Fruit fly (Drosophila melanogaster) whole organism, adult: ENCODE data around the gene CG14340.

Experiments
- CG11617 ChIP-seq: fragments of 200-800 bp; sonication (Bioruptor generic); optimal IDR thresholded peaks from 2 replicates; lab custom pipeline; 2017; ENCODE audit warnings: mild to moderate bottlenecking, missing biosample characterization, missing genetic modification reagents, missing genetic modification characterization
- CG12768 ChIP-seq: fragments of 200-800 bp; sonication (Bioruptor generic); optimal IDR thresholded peaks from 2 replicates; lab custom pipeline; 2017; ENCODE audit warnings: missing biosample characterization, missing genetic modification characterization, mild to moderate bottlenecking, moderate library complexity, missing genetic modification reagents
- CG14711 ChIP-seq: fragments of 200-800 bp; sonication (Bioruptor generic); optimal IDR thresholded peaks from 2 replicates; lab custom pipeline; 2018; ENCODE audit warnings: missing biosample characterization, mild to moderate bottlenecking, missing genetic modification characterization, moderate library complexity
- CG1620 ChIP-seq: fragments of 200-800 bp; sonication (Bioruptor generic); optimal IDR thresholded peaks from 2 replicates; lab custom pipeline; 2016; ENCODE audit warnings: missing biosample characterization, missing genetic modification characterization
- CG33017 ChIP-seq: fragments of 200-800 bp; sonication (Bioruptor generic); optimal IDR thresholded peaks from 2 replicates; lab custom pipeline; 2018; ENCODE audit warnings: missing biosample characterization, mild to moderate bottlenecking, missing genetic modification characterization, moderate library complexity
- CG5204 ChIP-seq: fragments of 200-800 bp; sonication (Bioruptor generic); optimal IDR thresholded peaks from 2 replicates; lab custom pipeline; 2016; ENCODE audit warnings: missing biosample characterization, missing genetic modification characterization
- CG7045 ChIP-seq: fragments of 200-800 bp; sonication (Bioruptor generic); optimal IDR thresholded peaks from 2 replicates; lab custom pipeline; 2017; ENCODE audit warnings: missing biosample characterization, mild to moderate bottlenecking, missing genetic modification characterization
- CG7101 ChIP-seq: fragments of 200-800 bp; sonication (Bioruptor generic); optimal IDR thresholded peaks from 2 replicates; lab custom pipeline; 2018; ENCODE audit warnings: missing biosample characterization, mild to moderate bottlenecking, missing genetic modification characterization, moderate library complexity
- Clk ChIP-seq: fragments of 200-800 bp; sonication (Bioruptor generic); optimal IDR thresholded peaks from 2 replicates; lab custom pipeline; 2017; ENCODE audit warnings: missing biosample characterization, missing genetic modification characterization
- Crg-1 ChIP-seq: fragments of 200-800 bp; sonication (Bioruptor generic); optimal IDR thresholded peaks from 2 replicates; lab custom pipeline; 2016; ENCODE audit warnings: missing biosample characterization, missing genetic modification characterization
- Hr96 ChIP-seq: fragments of 200-800 bp; sonication (Bioruptor generic); optimal IDR thresholded peaks from 2 replicates; lab custom pipeline; 2016; ENCODE audit warnings: missing biosample characterization, missing genetic modification characterization
- Mnt ChIP-seq: fragments of 200-800 bp; sonication (Bioruptor generic); optimal IDR thresholded peaks from 2 replicates; lab custom pipeline; 2016; ENCODE audit warnings: missing biosample characterization, mild to moderate bottlenecking, missing genetic modification characterization
- bab1 ChIP-seq: fragments of 200-800 bp; sonication (Bioruptor generic); optimal IDR thresholded peaks from 3 replicates; lab custom pipeline; 2019; ENCODE audit warnings: missing biosample characterization, mild to moderate bottlenecking, missing genetic modification characterization, moderate library complexity
- cic ChIP-seq: fragments of 200-800 bp; sonication (Bioruptor generic); optimal IDR thresholded peaks from 2 replicates; lab custom pipeline; 2017; ENCODE audit warnings: missing biosample characterization, mild to moderate bottlenecking, missing genetic modification characterization, moderate library complexity
- cnc ChIP-seq, 2 experiments: fragments of >200 bp; optimal IDR thresholded peaks; 2 replicates each; lab custom pipeline; 2017
- kay ChIP-seq: fragments of 200-800 bp; sonication (Bioruptor generic); peaks from one replicate; lab custom pipeline; 2016; ENCODE audit warnings: missing biosample characterization, missing genetic modification characterization, borderline replicate concordance
- ovo ChIP-seq: fragments of 200-800 bp; sonication (Bioruptor generic); optimal IDR thresholded peaks from 2 replicates; lab custom pipeline; 2016; ENCODE audit warnings: missing biosample characterization, missing genetic modification characterization
- pad ChIP-seq: fragments of 200-800 bp; sonication (Bioruptor generic); optimal IDR thresholded peaks from 3 replicates; lab custom pipeline; 2017; ENCODE audit warnings: missing biosample characterization, missing genetic modification characterization, mild to moderate bottlenecking, moderate library complexity, missing genetic modification reagents
- tj ChIP-seq: fragments of 200-800 bp; sonication (Bioruptor generic); optimal IDR thresholded peaks from 3 replicates; lab custom pipeline; 2017; ENCODE audit warnings: missing biosample characterization, mild to moderate bottlenecking, missing genetic modification characterization, moderate library complexity
- toe ChIP-seq: fragments of 200-800 bp; sonication (Bioruptor generic); optimal IDR thresholded peaks from 2 replicates; lab custom pipeline; 2016; ENCODE audit warnings: missing biosample characterization, missing genetic modification characterization

Gene CG14340

DNA sequence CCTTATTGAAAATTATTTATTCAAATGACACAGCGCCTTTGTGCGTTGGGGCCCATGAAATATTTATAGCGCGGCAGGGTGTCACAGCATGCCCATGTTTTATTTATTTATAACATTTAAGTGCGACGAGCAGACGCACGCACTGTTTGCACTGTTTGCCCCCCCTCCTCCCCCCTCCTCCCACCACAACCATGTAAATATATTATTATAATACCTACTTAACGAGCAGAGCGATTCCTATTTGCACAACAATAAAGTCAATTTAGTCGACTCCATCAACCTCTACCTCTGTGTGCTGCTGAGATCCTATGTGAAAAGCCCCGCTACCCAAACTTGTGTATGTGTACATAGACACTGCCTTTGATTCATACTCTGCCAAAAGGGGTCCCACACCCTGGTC, 18.0 kb upstream of the CG14340 start:
- TF ChIP-seq CG7101 (tag; lab: Kevin White, UChicago), result no peak
- no peak for TF ChIP-seq CG1620 (GFP tag; lab: Kevin White, UChicago)
- TF ChIP-seq CG5204 (GFP tag; lab: Kevin White, UChicago), result no peak
- no peak for TF ChIP-seq CG7045 (GFP tag; lab: Kevin White, UChicago)
- no peak for TF ChIP-seq bab1 (GFP tag; lab: Kevin White, UChicago)
- TF ChIP-seq cic (GFP tag; lab: Kevin White, UChicago), result no peak

DNA sequence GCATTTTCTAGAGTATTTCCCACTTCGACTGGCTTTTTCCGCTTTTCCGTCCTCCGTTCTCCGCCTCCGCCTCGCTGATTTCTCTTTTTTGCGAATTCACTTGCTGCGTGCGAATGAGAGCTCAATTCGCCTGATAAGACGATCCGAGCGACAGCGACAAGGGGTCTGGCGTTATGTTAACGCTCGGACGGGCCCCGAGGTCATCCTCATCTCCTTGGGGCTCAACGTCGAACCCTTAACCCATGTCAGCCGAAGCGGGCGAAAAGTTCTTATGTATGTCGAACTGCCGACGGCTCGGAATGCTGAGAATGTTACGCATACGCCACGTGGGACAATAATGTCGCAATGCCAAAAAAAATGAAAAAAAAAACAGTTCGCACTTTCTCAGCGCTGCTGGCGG, 17.3 kb upstream of the CG14340 start:
- TF ChIP-seq ovo, result no peak
- TF ChIP-seq kay (GFP tag; lab: Kevin White, UChicago), result no peak
- no peak for TF ChIP-seq Clk (GFP tag; lab: Kevin White, UChicago)
- TF ChIP-seq CG14711, result no peak
- no peak for TF ChIP-seq CG7045 (GFP tag; lab: Kevin White, UChicago)
- no peak for TF ChIP-seq toe (GFP tag; lab: Kevin White, UChicago)
- no peak for TF ChIP-seq CG11617 (GFP tag; lab: Kevin White, UChicago)
- no peak for TF ChIP-seq Mnt (GFP tag; lab: Kevin White, UChicago)
- no peak for TF ChIP-seq CG12768 (GFP tag; lab: Kevin White, UChicago)
- no peak for TF ChIP-seq CG7101 (tag; lab: Kevin White, UChicago)
- no peak for TF ChIP-seq cnc (optimal IDR thresholded peaks at IDR 0.05; lab: Kevin White, UChicago)
- no peak for TF ChIP-seq bab1 (GFP tag; lab: Kevin White, UChicago)
- no peak for TF ChIP-seq CG1620 (GFP tag; lab: Kevin White, UChicago)
- no peak for TF ChIP-seq cic (GFP tag; lab: Kevin White, UChicago)
- TF ChIP-seq Crg-1, result no peak
- TF ChIP-seq CG33017 (tag; lab: Kevin White, UChicago), result no peak

DNA sequence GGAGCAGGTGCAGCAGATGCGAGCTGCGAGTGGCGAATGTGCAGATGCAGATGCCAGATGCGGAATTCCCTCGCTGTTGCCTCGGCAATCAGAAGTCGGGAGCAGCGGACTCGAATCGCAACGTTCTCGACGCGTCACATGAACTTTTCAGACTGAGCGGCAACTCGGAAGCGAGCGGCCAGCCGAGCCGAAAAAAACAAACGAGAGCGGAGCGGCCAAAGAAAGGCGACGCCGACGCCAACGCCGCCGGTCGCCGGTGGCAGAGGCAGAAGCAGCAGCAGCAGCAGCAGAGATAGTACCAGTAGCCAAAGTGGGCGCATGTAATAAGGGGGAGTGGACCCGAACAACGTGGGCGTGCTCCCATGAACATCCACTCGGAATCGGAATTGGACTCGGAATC, 10.4 kb upstream of the CG14340 start, which contains the start of gene CG4629:
Gene CG4629 (minus strand): TSS at position 156 of the 400 bp plus-strand sequence.
- TF ChIP-seq CG1620 (GFP tag; lab: Kevin White, UChicago) (no peak), cic (GFP tag; lab: Kevin White, UChicago) (peak; percentile 33), CG33017 (tag; lab: Kevin White, UChicago) (peak; percentile 29), toe (GFP tag; lab: Kevin White, UChicago) (no peak), ovo (no peak), pad (GFP tag; lab: Kevin White, UChicago) (peak; percentile 70), CG12768 (GFP tag; lab: Kevin White, UChicago) (peak; percentile 44), bab1 (GFP tag; lab: Kevin White, UChicago) (no peak), tj (GFP tag; lab: Kevin White, UChicago) (peak; percentile 6), kay (GFP tag; lab: Kevin White, UChicago) (no peak), Hr96 (GFP tag; lab: Kevin White, UChicago) (peak; percentile 6), Mnt (GFP tag; lab: Kevin White, UChicago) (peak; percentile 72), CG5204 (GFP tag; lab: Kevin White, UChicago) (no peak), CG11617 (GFP tag; lab: Kevin White, UChicago) (peak; percentile 2), CG14711 (no peak)

DNA sequence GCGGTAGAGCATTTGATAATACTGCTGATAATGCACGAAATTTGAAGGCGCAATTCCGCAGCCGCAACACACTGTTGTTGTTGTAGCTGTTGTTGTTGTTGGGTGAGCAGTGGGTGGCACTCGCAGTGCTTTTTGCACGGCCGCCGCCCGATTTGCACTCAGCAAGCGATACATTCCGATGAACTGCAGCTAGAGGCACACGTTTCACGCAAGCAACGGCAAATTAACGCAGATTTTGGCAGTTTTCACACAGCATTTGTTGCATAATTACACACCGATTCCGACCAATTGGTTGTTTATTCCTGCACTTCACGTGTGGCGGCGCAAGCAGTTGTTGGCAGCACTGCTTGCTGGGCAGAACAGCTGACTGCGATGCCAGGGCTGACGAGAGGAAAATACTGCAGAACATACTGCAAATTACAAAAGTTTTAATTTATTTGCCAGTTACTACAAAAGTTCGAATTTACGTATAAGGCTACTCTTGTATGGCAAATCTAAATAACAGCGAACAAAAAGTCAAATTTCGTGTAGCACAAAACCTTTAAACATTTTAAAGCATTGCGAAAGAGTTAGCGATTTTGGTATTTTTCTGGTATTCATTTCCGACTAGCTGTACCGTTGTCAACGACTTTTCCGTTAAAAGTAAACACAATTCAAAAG, 4.6 kb upstream of the CG14340 start, which contains the start of the genes PolrMT and CG14339:
Gene PolrMT (minus strand): TSS at position 345 of the 660 bp plus-strand sequence.
Gene CG14339 (plus strand): TSS at position 512 of the 660 bp plus-strand sequence.
- TF ChIP-seq CG7101 (tag; lab: Kevin White, UChicago) (no peak), Hr96 (GFP tag; lab: Kevin White, UChicago) (no peak), CG33017 (tag; lab: Kevin White, UChicago) (peak; percentile 9), cic (GFP tag; lab: Kevin White, UChicago) (peak; percentile 42), CG11617 (GFP tag; lab: Kevin White, UChicago) (peak; percentile 45), pad (GFP tag; lab: Kevin White, UChicago) (no peak), CG7045 (GFP tag; lab: Kevin White, UChicago) (no peak), kay (GFP tag; lab: Kevin White, UChicago) (no peak), ovo (peak; percentile 1), CG12768 (GFP tag; lab: Kevin White, UChicago) (peak; percentile 21), Clk (GFP tag; lab: Kevin White, UChicago) (no peak), bab1 (GFP tag; lab: Kevin White, UChicago) (peak; percentile 45), toe (GFP tag; lab: Kevin White, UChicago) (no peak), tj (GFP tag; lab: Kevin White, UChicago) (peak; percentile 94), CG14711 (no peak), Crg-1 (peak; percentile 45), CG1620 (GFP tag; lab: Kevin White, UChicago) (no peak), cnc (optimal IDR thresholded peaks at IDR 0.05; lab: Kevin White, UChicago) (no peak), Mnt (GFP tag; lab: Kevin White, UChicago) (peak; percentile 97), CG5204 (GFP tag; lab: Kevin White, UChicago) (no peak)

DNA sequence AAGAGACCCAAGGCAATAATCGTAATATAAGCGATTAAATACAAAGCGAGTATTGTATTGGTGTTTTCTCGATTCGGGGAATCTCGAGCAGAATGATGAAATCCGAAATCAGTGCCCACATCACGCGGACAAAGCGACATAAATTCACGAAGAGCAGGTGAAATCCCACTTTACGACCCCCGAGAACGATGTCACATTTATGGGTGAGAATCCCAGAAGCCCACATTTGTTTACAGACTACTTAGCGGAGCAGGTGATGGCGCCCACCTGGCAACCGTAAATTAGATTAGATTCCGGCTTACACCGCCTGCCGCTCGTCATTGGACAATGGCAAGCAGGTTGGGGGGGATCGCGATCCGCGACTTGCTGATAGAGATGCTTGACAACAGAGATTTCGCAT, 1.5 kb downstream of the CG14340 start:
- TF ChIP-seq tj (GFP tag; lab: Kevin White, UChicago) (peak; percentile 8), ovo (peak; percentile 1), Mnt (GFP tag; lab: Kevin White, UChicago) (peak; percentile 2), bab1 (GFP tag; lab: Kevin White, UChicago) (no peak), Crg-1 (no peak), pad (GFP tag; lab: Kevin White, UChicago) (no peak), cnc (optimal IDR thresholded peaks at IDR 0.05; lab: Kevin White, UChicago) (no peak), CG14711 (no peak), Hr96 (GFP tag; lab: Kevin White, UChicago) (no peak), CG33017 (tag; lab: Kevin White, UChicago) (peak; percentile 9), CG1620 (GFP tag; lab: Kevin White, UChicago) (no peak), CG5204 (GFP tag; lab: Kevin White, UChicago) (no peak), CG11617 (GFP tag; lab: Kevin White, UChicago) (no peak), cic (GFP tag; lab: Kevin White, UChicago) (peak; percentile 45), kay (GFP tag; lab: Kevin White, UChicago) (no peak), Clk (GFP tag; lab: Kevin White, UChicago) (peak; percentile 49), CG7045 (GFP tag; lab: Kevin White, UChicago) (no peak), CG7101 (tag; lab: Kevin White, UChicago) (no peak), CG12768 (GFP tag; lab: Kevin White, UChicago) (peak; percentile 6), toe (GFP tag; lab: Kevin White, UChicago) (no peak)
